Worm (Caenorhabditis elegans) whole organism, late embryonic: ENCODE results near the gene mec-14.

Experiments used
- C08G9.2 ChIP-seq: sonication (generic microtip); optimal IDR thresholded peaks from 2 replicates; lab custom pipeline; 2016; ENCODE audit warnings: mild to moderate bottlenecking, missing genetic modification characterization, moderate library complexity, missing compliant biosample characterization
- C38D4.7 ChIP-seq: fragments of 200-800 bp; sonication (Bioruptor generic); optimal IDR thresholded peaks from 2 replicates; lab custom pipeline; 2018; ENCODE audit warnings: mild to moderate bottlenecking, missing genetic modification characterization, moderate library complexity, missing compliant biosample characterization
- T23F11.4 ChIP-seq: fragments of 200-800 bp; sonication (Bioruptor generic); optimal IDR thresholded peaks from 2 replicates; lab custom pipeline; 2018; ENCODE audit warnings: mild to moderate bottlenecking, missing genetic modification characterization, missing compliant biosample characterization
- Y22D7AL.16 ChIP-seq: sonication (generic microtip); optimal IDR thresholded peaks from 2 replicates; lab custom pipeline; 2016; ENCODE audit warnings: missing genetic modification characterization, missing compliant biosample characterization
- ahr-1 ChIP-seq: sonication (generic microtip); optimal IDR thresholded peaks from 2 replicates; lab custom pipeline; 2016; ENCODE audit warnings: missing genetic modification characterization, missing compliant biosample characterization
- ama-1 ChIP-seq: fragments of 150-350 bp; optimal IDR thresholded peaks from 2 replicates; lab custom pipeline; 2014
- ceh-14 ChIP-seq: sonication (generic microtip); optimal IDR thresholded peaks from 2 replicates; lab custom pipeline; 2016; ENCODE audit warnings: missing genotype, missing genetic modification characterization, missing compliant biosample characterization
- ceh-19 ChIP-seq: fragments of 200-800 bp; sonication (Bioruptor generic); optimal IDR thresholded peaks from 2 replicates; lab custom pipeline; 2018; ENCODE audit warnings: mild to moderate bottlenecking, missing genetic modification characterization, missing compliant biosample characterization
- ceh-30 ChIP-seq: fragments of 150-350 bp; optimal IDR thresholded peaks from 2 replicates; lab custom pipeline; 2014; ENCODE audit warnings: missing biosample characterization, missing genetic modification characterization
- ceh-45 ChIP-seq: fragments of 200-800 bp; sonication (Bioruptor generic); IDR thresholded peaks from 2 replicates; pipeline ENCODE4 v1.3.6; 2022; ENCODE audit warnings: missing genetic modification reagents, missing genetic modification characterization, missing compliant biosample characterization
- ceh-48 ChIP-seq: sonication (generic microtip); optimal IDR thresholded peaks from 2 replicates; lab custom pipeline; 2016; ENCODE audit warnings: missing genetic modification characterization, inconsistent platforms, missing compliant biosample characterization
- ceh-6 ChIP-seq: fragments of 200-800 bp; sonication (Bioruptor generic); optimal IDR thresholded peaks from 2 replicates; lab custom pipeline; 2018; ENCODE audit warnings: mild to moderate bottlenecking, missing genetic modification characterization, missing compliant biosample characterization
- che-1 ChIP-seq: sonication (generic microtip); optimal IDR thresholded peaks from 2 replicates; lab custom pipeline; 2016; ENCODE audit warnings: mild to moderate bottlenecking, missing genetic modification characterization, missing compliant biosample characterization
- dmd-4 ChIP-seq: sonication (generic microtip); optimal IDR thresholded peaks from 2 replicates; lab custom pipeline; 2016; ENCODE audit warnings: borderline replicate concordance, missing genetic modification characterization, missing compliant biosample characterization
- dve-1 ChIP-seq: sonication (generic microtip); optimal IDR thresholded peaks from 2 replicates; lab custom pipeline; 2017; ENCODE audit warnings: antibody characterized with exemption, mild to moderate bottlenecking, missing genetic modification characterization, missing compliant biosample characterization
- elt-4 ChIP-seq: sonication (generic microtip); optimal IDR thresholded peaks from 2 replicates; lab custom pipeline; 2016; ENCODE audit warnings: missing genetic modification characterization, missing compliant biosample characterization
- ets-4 ChIP-seq: sonication (generic microtip); optimal IDR thresholded peaks from 2 replicates; lab custom pipeline; 2016; ENCODE audit warnings: missing genetic modification characterization, missing compliant biosample characterization
- fkh-10 ChIP-seq: fragments of 150-350 bp; optimal IDR thresholded peaks from 2 replicates; lab custom pipeline; 2014; ENCODE audit warnings: missing biosample characterization, missing genetic modification reagents, missing genetic modification characterization
- fkh-6 ChIP-seq: sonication (generic microtip); optimal IDR thresholded peaks from 2 replicates; lab custom pipeline; 2016; ENCODE audit warnings: missing genetic modification characterization, missing compliant biosample characterization
- hlh-13 ChIP-seq: fragments of 200-800 bp; sonication (Bioruptor generic); optimal IDR thresholded peaks from 2 replicates; lab custom pipeline; 2018; ENCODE audit warnings: mild to moderate bottlenecking, missing genetic modification characterization, missing compliant biosample characterization
- hlh-15 ChIP-seq: sonication (generic microtip); optimal IDR thresholded peaks from 2 replicates; lab custom pipeline; 2016; ENCODE audit warnings: missing genetic modification characterization, missing compliant biosample characterization
- nfya-1 ChIP-seq: sonication (generic microtip); optimal IDR thresholded peaks from 2 replicates; lab custom pipeline; 2017; ENCODE audit warnings: missing genetic modification characterization, mild to moderate bottlenecking, missing compliant biosample characterization, antibody characterized with exemption, moderate library complexity
- nhr-11 ChIP-seq: fragments of 150-350 bp; optimal IDR thresholded peaks from 2 replicates; lab custom pipeline; 2014; ENCODE audit warnings: missing biosample characterization, missing genetic modification characterization
- nhr-232 ChIP-seq: sonication (generic microtip); optimal IDR thresholded peaks from 2 replicates; lab custom pipeline; 2016; ENCODE audit warnings: missing genetic modification characterization, missing compliant biosample characterization
- npax-4 ChIP-seq: sonication (generic microtip); optimal IDR thresholded peaks from 2 replicates; lab custom pipeline; 2016; ENCODE audit warnings: missing genetic modification characterization, missing compliant biosample characterization
- odd-2 ChIP-seq: sonication (generic microtip); optimal IDR thresholded peaks from 2 replicates; lab custom pipeline; 2017; ENCODE audit warnings: antibody characterized with exemption, mild to moderate bottlenecking, missing genetic modification characterization, missing compliant biosample characterization
- pag-3 ChIP-seq: sonication (generic microtip); optimal IDR thresholded peaks from 2 replicates; lab custom pipeline; 2016; ENCODE audit warnings: missing compliant biosample characterization, missing genetic modification characterization, borderline replicate concordance
- pax-1 ChIP-seq: fragments of 150-350 bp; optimal IDR thresholded peaks from 2 replicates; lab custom pipeline; 2014; ENCODE audit warnings: missing biosample characterization, missing genetic modification characterization
- pqm-1 ChIP-seq: sonication (generic microtip); optimal IDR thresholded peaks from 2 replicates; lab custom pipeline; 2016; ENCODE audit warnings: missing genetic modification characterization, missing compliant biosample characterization
- ref-2 ChIP-seq: sonication (generic microtip); optimal IDR thresholded peaks from 2 replicates; lab custom pipeline; 2016; ENCODE audit warnings: missing genetic modification characterization, missing compliant biosample characterization
- rnt-1 ChIP-seq: sonication (generic microtip); optimal IDR thresholded peaks from 2 replicates; lab custom pipeline; 2016; ENCODE audit warnings: missing genetic modification characterization, missing compliant biosample characterization
- syd-9 ChIP-seq: sonication (generic microtip); optimal IDR thresholded peaks from 2 replicates; lab custom pipeline; 2016; ENCODE audit warnings: mild to moderate bottlenecking, missing genetic modification characterization, moderate library complexity, missing compliant biosample characterization
- tbx-7 ChIP-seq: sonication (generic microtip); optimal IDR thresholded peaks from 2 replicates; lab custom pipeline; 2016; ENCODE audit warnings: missing genotype, missing genetic modification characterization, missing compliant biosample characterization
- unc-3 ChIP-seq, 2 experiments: fragments of 200-800 bp in 1 of 2; sonication (Bioruptor generic) in 1 of 2; sonication (generic microtip) in 1 of 2; conservative IDR thresholded peaks in 1 of 2; optimal IDR thresholded peaks in 1 of 2; 2 replicates each; pipeline versions ENCODE4 v1.3.6 to Lab custom; 2016 to 2022; ENCODE audit warnings: missing compliant biosample characterization in 2 of 2, missing genetic modification characterization in 2 of 2, missing genetic modification reagents in 1 of 2
- unc-42 ChIP-seq: sonication (generic microtip); optimal IDR thresholded peaks from 2 replicates; lab custom pipeline; 2016; ENCODE audit warnings: missing genotype, missing genetic modification characterization, missing compliant biosample characterization
- zip-5 ChIP-seq: sonication (generic microtip); optimal IDR thresholded peaks from 2 replicates; lab custom pipeline; 2016; ENCODE audit warnings: missing genetic modification characterization, missing compliant biosample characterization

mec-14 gene

DNA sequence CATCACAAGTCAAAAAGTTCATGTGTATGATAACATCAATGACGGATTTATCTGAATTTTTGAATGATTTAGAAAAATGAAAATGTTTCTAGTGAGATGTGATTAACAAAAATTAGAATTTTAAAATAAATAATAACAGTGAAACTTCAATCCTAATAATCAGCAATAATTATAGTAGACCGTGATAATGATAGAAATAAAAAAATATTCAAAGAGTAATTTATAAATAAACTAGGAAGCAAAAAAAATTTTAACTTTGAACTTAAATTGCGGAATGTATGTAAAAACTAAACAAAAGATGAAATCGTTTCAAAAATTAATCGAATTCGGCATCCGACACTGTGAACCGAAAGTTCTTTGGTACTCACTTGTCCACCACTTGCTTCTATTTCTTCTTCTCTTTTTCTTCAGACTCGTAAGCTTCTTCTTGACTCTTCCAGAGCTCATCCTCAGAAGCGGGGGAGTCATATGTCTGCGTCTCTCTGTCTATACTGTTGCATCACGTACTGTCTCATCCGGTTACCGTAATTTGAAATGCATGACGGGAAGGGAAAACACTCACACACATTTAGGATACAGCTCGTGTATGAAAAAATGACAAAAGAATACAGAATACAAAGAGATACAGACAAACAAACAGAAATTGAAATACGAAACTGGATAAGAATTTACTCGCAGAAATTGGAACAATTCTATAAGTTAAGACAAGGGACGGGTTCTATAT is at the start of gene mec-14:
Gene mec-14 (minus strand): TSS at position 51 of the 724 bp plus-strand sequence.
- TF ChIP-seq ets-4 (tag; lab: Kevin White, UChicago) (no peak), pax-1 (no peak), ref-2 (no peak), C38D4.7 (GFP tag; lab: Kevin White, UChicago) (no peak)

DNA sequence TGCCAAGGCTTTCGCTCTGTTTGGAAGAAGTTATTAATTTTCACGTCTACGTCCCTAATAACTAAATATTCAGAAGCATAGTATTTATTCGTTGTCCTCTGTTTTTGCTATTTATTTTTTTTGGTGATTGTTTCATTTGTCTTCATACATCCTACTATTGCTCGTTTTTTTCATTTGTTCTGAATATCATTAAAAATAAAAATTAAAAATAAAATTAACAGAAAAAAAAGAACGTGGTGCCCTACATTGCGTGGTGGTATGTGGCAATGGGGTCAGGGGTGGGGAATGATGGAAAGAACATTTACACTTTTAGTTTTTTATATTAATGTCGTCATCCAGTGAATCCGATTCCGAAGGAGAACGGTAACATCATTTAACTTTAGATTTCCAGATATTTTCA is 48.3 kb upstream of the mec-14 start, which contains the start of gene ztf-31:
Gene ztf-31 (plus strand): TSS at position 301 of the 400 bp plus-strand sequence.
- TF ChIP-seq Y22D7AL.16 (no peak), fkh-10 (no peak), nhr-232 (no peak), pqm-1 (no peak), C08G9.2 (tag; lab: Kevin White, UChicago) (no peak), tbx-7 (tag; lab: Kevin White, UChicago) (no peak), syd-9 (tag; lab: Kevin White, UChicago) (no peak)

DNA sequence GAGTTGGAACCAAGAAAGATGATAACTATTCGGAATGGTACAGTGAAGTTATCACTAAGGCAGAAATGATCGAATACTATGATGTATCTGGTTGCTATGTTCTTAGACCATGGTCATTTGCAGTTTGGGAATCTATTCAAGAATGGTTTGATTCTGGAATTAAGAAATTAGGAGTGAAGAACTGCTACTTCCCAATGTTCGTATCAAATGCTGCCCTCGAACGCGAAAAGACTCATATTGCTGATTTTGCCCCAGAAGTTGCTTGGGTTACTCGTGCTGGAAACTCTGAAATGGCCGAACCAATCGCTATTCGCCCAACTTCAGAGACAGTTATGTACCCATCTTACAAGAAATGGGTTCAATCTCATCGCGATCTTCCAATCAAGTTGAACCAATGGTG is 46.6 kb upstream of the mec-14 start:
- TF ChIP-seq npax-4 (tag; lab: Kevin White, UChicago) (no peak), ceh-48 (tag; lab: Kevin White, UChicago) (no peak), ceh-14 (no peak), nfya-1 (tag; lab: Kevin White, UChicago) (no peak), T23F11.4 (GFP tag; lab: Kevin White, UChicago) (no peak), ama-1 (lab: Kevin White, UChicago) (no peak), unc-42 (no peak), ceh-45 (GFP tag; lab: Robert Waterston, UW) (no peak), zip-5 (tag; lab: Kevin White, UChicago) (no peak), ceh-19 (GFP tag; lab: Kevin White, UChicago) (no peak), hlh-15 (tag; lab: Kevin White, UChicago) (no peak), hlh-13 (GFP tag; lab: Kevin White, UChicago) (no peak)

ce11 chrIII:7238727-7239126 is 45.9 kb upstream of the mec-14 start, which contains the start of gene pars-1:
Gene pars-1 (plus strand): TSS chrIII:7239027.
- TF ChIP-seq rnt-1 (tag; lab: Kevin White, UChicago): no peak
- no peak for TF ChIP-seq dve-1
- no peak for TF ChIP-seq dmd-4 (tag; lab: Kevin White, UChicago)
- no peak for TF ChIP-seq nhr-11
- TF ChIP-seq ahr-1 (tag; lab: Kevin White, UChicago): no peak
- TF ChIP-seq unc-3 (GFP tag; conservative IDR thresholded peaks at IDR 0.05; lab: Robert Waterston, UW): no peak
- no peak for TF ChIP-seq unc-3 (tag; optimal IDR thresholded peaks at IDR 0.05; lab: Kevin White, UChicago)
- no peak for TF ChIP-seq unc-42
- TF ChIP-seq che-1: no peak
- TF ChIP-seq odd-2 (tag; lab: Kevin White, UChicago): no peak
- no peak for TF ChIP-seq ceh-6 (GFP tag; lab: Kevin White, UChicago)
- no peak for TF ChIP-seq ceh-30 (tag; lab: Kevin White, UChicago)
- TF ChIP-seq hlh-13 (GFP tag; lab: Kevin White, UChicago): no peak
- no peak for TF ChIP-seq fkh-6 (tag; lab: Kevin White, UChicago)
- no peak for TF ChIP-seq pag-3 (tag; lab: Kevin White, UChicago)
- TF ChIP-seq T23F11.4 (GFP tag; lab: Kevin White, UChicago): no peak
- TF ChIP-seq pax-1: no peak
- TF ChIP-seq elt-4 (tag; lab: Kevin White, UChicago): no peak
- no peak for TF ChIP-seq C38D4.7 (GFP tag; lab: Kevin White, UChicago)
